Fruit fly (Drosophila melanogaster): ENCODE results near the gene Glt.

Gene Glt

dm6 chr2L:8719757-8720156 lies 47.3 kb downstream of the Glt start:
- TF ChIP-seq tai (GFP tag; optimal IDR thresholded peaks at IDR 0.05) (no peak), h (GFP tag; optimal IDR thresholded peaks at IDR 0.05) (peak; percentile 30)

dm6 chr2L:8721028-8721427 lies 48.5 kb downstream of the Glt start:
- no peak for TF ChIP-seq HLH106 (tag; optimal IDR thresholded peaks at IDR 0.05)

Data from whole organism, wandering third instar larva.